Worm (Caenorhabditis elegans) whole organism, L3 larva: Measurements from ENCODE around the gene glod-4.

Experiments used
- R02D3.7 ChIP-seq: fragments of 150-350 bp; optimal IDR thresholded peaks from 2 replicates; lab custom pipeline; 2014; ENCODE audit warnings: missing biosample characterization, missing genetic modification characterization
- ZK546.5 ChIP-seq: sonication (generic microtip); optimal IDR thresholded peaks from 2 replicates; lab custom pipeline; 2017; ENCODE audit warnings: missing biosample characterization, missing genetic modification characterization
- aly-2 ChIP-seq: fragments of 150-350 bp; optimal IDR thresholded peaks from 2 replicates; lab custom pipeline; 2014; ENCODE audit warnings: missing biosample characterization, missing genetic modification characterization
- ama-1 ChIP-seq: fragments of 150-350 bp; optimal IDR thresholded peaks from 2 replicates; lab custom pipeline; 2018
- ceh-16 ChIP-seq: sonication (generic microtip); optimal IDR thresholded peaks from 2 replicates; lab custom pipeline; 2017; ENCODE audit warnings: missing biosample characterization, missing genetic modification characterization
- ceh-28 ChIP-seq: fragments of 150-350 bp; optimal IDR thresholded peaks from 2 replicates; lab custom pipeline; 2014; ENCODE audit warnings: missing biosample characterization, missing genetic modification reagents, missing genetic modification characterization
- ceh-82 ChIP-seq: fragments of 150-350 bp; optimal IDR thresholded peaks from 2 replicates; lab custom pipeline; 2014; ENCODE audit warnings: missing biosample characterization, missing genetic modification characterization
- ceh-9 ChIP-seq: sonication (generic microtip); optimal IDR thresholded peaks from 2 replicates; lab custom pipeline; 2018; ENCODE audit warnings: missing biosample characterization, missing genetic modification characterization
- daf-12 ChIP-seq: fragments of 150-350 bp; optimal IDR thresholded peaks from 2 replicates; lab custom pipeline; 2014; ENCODE audit warnings: missing biosample characterization, missing genetic modification reagents, missing genetic modification characterization
- egl-27 ChIP-seq: sonication (generic microtip); optimal IDR thresholded peaks from 4 replicates; lab custom pipeline; 2017; ENCODE audit warnings: missing biosample characterization, missing genetic modification reagents, missing genetic modification characterization
- egl-5 ChIP-seq: fragments of 150-350 bp; optimal IDR thresholded peaks from 2 replicates; lab custom pipeline; 2017; ENCODE audit warnings: missing biosample characterization, missing genetic modification reagents, missing genetic modification characterization, inconsistent platforms
- elt-1 ChIP-seq: fragments of 150-350 bp; optimal IDR thresholded peaks from 2 replicates; lab custom pipeline; 2014; ENCODE audit warnings: missing biosample characterization, missing genetic modification characterization
- elt-2 ChIP-seq: sonication (generic microtip); optimal IDR thresholded peaks from 2 replicates; lab custom pipeline; 2016; ENCODE audit warnings: missing genetic modification reagents, mild to moderate bottlenecking, missing genetic modification characterization, missing compliant biosample characterization
- elt-3 ChIP-seq, 3 experiments: fragments of 150-350 bp in 1 of 3; sonication (generic microtip) in 2 of 3; optimal IDR thresholded peaks; 2 replicates in 2 of 3; 4 replicates in 1 of 3; lab custom pipeline; 2014 to 2017; ENCODE audit warnings: missing biosample characterization in 3 of 3, missing genetic modification characterization in 3 of 3
- eor-1 ChIP-seq, 2 experiments: fragments of 150-350 bp; optimal IDR thresholded peaks; 2 replicates each; lab custom pipeline; 2014 to 2018; ENCODE audit warnings: missing biosample characterization in 2 of 2, missing genetic modification characterization in 2 of 2
- fkh-10 ChIP-seq: sonication (generic microtip); optimal IDR thresholded peaks from 2 replicates; lab custom pipeline; 2017; ENCODE audit warnings: missing biosample characterization, missing genetic modification reagents, missing genetic modification characterization
- fkh-2 ChIP-seq: fragments of 150-350 bp; optimal IDR thresholded peaks from 2 replicates; lab custom pipeline; 2014; ENCODE audit warnings: missing biosample characterization, missing genetic modification reagents, missing genetic modification characterization
- fos-1 ChIP-seq: fragments of 150-350 bp; optimal IDR thresholded peaks from 2 replicates; lab custom pipeline; 2014; ENCODE audit warnings: missing biosample characterization, missing genetic modification characterization
- hmg-11 ChIP-seq: sonication (generic microtip); optimal IDR thresholded peaks from 2 replicates; lab custom pipeline; 2016; ENCODE audit warnings: missing genetic modification characterization, missing compliant biosample characterization
- jun-1 ChIP-seq: fragments of 150-350 bp; optimal IDR thresholded peaks from 2 replicates; lab custom pipeline; 2014; ENCODE audit warnings: missing biosample characterization, missing genetic modification reagents, missing genetic modification characterization
- lin-15B ChIP-seq: fragments of 150-350 bp; optimal IDR thresholded peaks from 2 replicates; lab custom pipeline; 2014; ENCODE audit warnings: missing biosample characterization, missing genetic modification characterization
- lin-39 ChIP-seq: fragments of 150-350 bp; optimal IDR thresholded peaks from 2 replicates; lab custom pipeline; 2018; ENCODE audit warnings: missing biosample characterization, missing genetic modification reagents, missing genetic modification characterization
- lsy-12 ChIP-seq: sonication (generic microtip); optimal IDR thresholded peaks from 2 replicates; lab custom pipeline; 2016; ENCODE audit warnings: mild to moderate bottlenecking, missing genetic modification characterization, missing compliant biosample characterization
- mdl-1 ChIP-seq: fragments of 150-350 bp; optimal IDR thresholded peaks from 2 replicates; lab custom pipeline; 2014; ENCODE audit warnings: missing biosample characterization, missing genetic modification characterization
- mml-1 ChIP-seq: fragments of 150-350 bp; sonication (generic microtip); optimal IDR thresholded peaks from 3 replicates; lab custom pipeline; 2014; ENCODE audit warnings: missing biosample characterization, missing genetic modification characterization
- nfya-1 ChIP-seq: sonication (generic microtip); optimal IDR thresholded peaks from 2 replicates; lab custom pipeline; 2017; ENCODE audit warnings: missing genetic modification characterization, mild to moderate bottlenecking, missing compliant biosample characterization, antibody characterized with exemption, moderate library complexity; ENCODE audit not compliant: insufficient read depth
- nhr-11 ChIP-seq: fragments of 150-350 bp; optimal IDR thresholded peaks from 2 replicates; lab custom pipeline; 2014; ENCODE audit warnings: missing biosample characterization, missing genetic modification characterization
- nhr-12 ChIP-seq: fragments of 150-350 bp; optimal IDR thresholded peaks from 2 replicates; lab custom pipeline; 2014; ENCODE audit warnings: missing biosample characterization, missing genetic modification characterization
- nhr-23 ChIP-seq: fragments of 150-350 bp; optimal IDR thresholded peaks from 2 replicates; lab custom pipeline; 2014; ENCODE audit warnings: missing biosample characterization, missing genetic modification reagents, missing genetic modification characterization
- nhr-237 ChIP-seq: fragments of 150-350 bp; optimal IDR thresholded peaks from 2 replicates; lab custom pipeline; 2014; ENCODE audit warnings: missing biosample characterization, missing genetic modification characterization
- nhr-25 ChIP-seq: sonication (generic microtip); optimal IDR thresholded peaks from 2 replicates; lab custom pipeline; 2017; ENCODE audit warnings: missing biosample characterization, missing genetic modification characterization
- nhr-28 ChIP-seq: fragments of 150-350 bp; optimal IDR thresholded peaks from 2 replicates; lab custom pipeline; 2014; ENCODE audit warnings: missing biosample characterization, missing genetic modification characterization
- nhr-43 ChIP-seq: sonication (generic microtip); optimal IDR thresholded peaks from 2 replicates; lab custom pipeline; 2016; ENCODE audit warnings: mild to moderate bottlenecking, missing genetic modification characterization, missing compliant biosample characterization; ENCODE audit not compliant: poor library complexity, severe bottlenecking
- nhr-67 ChIP-seq: fragments of 150-350 bp; optimal IDR thresholded peaks from 2 replicates; lab custom pipeline; 2014; ENCODE audit warnings: missing biosample characterization, missing genetic modification characterization
- nhr-76 ChIP-seq: fragments of 150-350 bp; sonication (generic microtip); optimal IDR thresholded peaks from 5 replicates; lab custom pipeline; 2014; ENCODE audit warnings: missing biosample characterization, missing genetic modification characterization
- nhr-77 ChIP-seq: fragments of 150-350 bp; optimal IDR thresholded peaks from 2 replicates; lab custom pipeline; 2014; ENCODE audit warnings: missing biosample characterization, missing genetic modification characterization
- pha-4 ChIP-seq: fragments of 150-350 bp; optimal IDR thresholded peaks from 2 replicates; lab custom pipeline; 2014; ENCODE audit warnings: missing biosample characterization, missing genetic modification reagents, missing genetic modification characterization
- pqm-1 ChIP-seq: fragments of 150-350 bp; optimal IDR thresholded peaks from 2 replicates; lab custom pipeline; 2017; ENCODE audit warnings: missing biosample characterization, missing genetic modification characterization, inconsistent platforms
- sea-2 ChIP-seq: fragments of 150-350 bp; sonication (generic microtip); optimal IDR thresholded peaks from 4 replicates; lab custom pipeline; 2014; ENCODE audit warnings: missing biosample characterization, missing genetic modification reagents, missing genetic modification characterization
- skn-1 ChIP-seq: fragments of 150-350 bp; optimal IDR thresholded peaks from 2 replicates; lab custom pipeline; 2014; ENCODE audit warnings: missing biosample characterization, missing genetic modification characterization
- snpc-4 ChIP-seq: fragments of 150-350 bp; optimal IDR thresholded peaks from 2 replicates; lab custom pipeline; 2014; ENCODE audit warnings: missing biosample characterization, missing genetic modification characterization
- tbx-2 ChIP-seq: sonication (generic microtip); optimal IDR thresholded peaks from 2 replicates; lab custom pipeline; 2016; ENCODE audit warnings: mild to moderate bottlenecking, missing genetic modification characterization, missing compliant biosample characterization
- unc-39 ChIP-seq: sonication (generic microtip); optimal IDR thresholded peaks from 4 replicates; lab custom pipeline; 2017; ENCODE audit warnings: missing biosample characterization, missing genetic modification characterization
- unc-62 ChIP-seq: fragments of 150-350 bp; sonication (generic microtip); optimal IDR thresholded peaks from 4 replicates; lab custom pipeline; 2014; ENCODE audit warnings: missing biosample characterization, missing genetic modification reagents, missing genetic modification characterization
- zag-1 ChIP-seq: fragments of 150-350 bp; optimal IDR thresholded peaks from 2 replicates; lab custom pipeline; 2014; ENCODE audit warnings: missing biosample characterization, missing genetic modification characterization
- ztf-11 ChIP-seq: fragments of 150-350 bp; optimal IDR thresholded peaks from 2 replicates; lab custom pipeline; 2014; ENCODE audit warnings: missing biosample characterization, missing genetic modification characterization
- ztf-4 ChIP-seq: fragments of 150-350 bp; optimal IDR thresholded peaks from 2 replicates; lab custom pipeline; 2014; ENCODE audit warnings: missing biosample characterization, missing genetic modification characterization

The glod-4 gene

DNA sequence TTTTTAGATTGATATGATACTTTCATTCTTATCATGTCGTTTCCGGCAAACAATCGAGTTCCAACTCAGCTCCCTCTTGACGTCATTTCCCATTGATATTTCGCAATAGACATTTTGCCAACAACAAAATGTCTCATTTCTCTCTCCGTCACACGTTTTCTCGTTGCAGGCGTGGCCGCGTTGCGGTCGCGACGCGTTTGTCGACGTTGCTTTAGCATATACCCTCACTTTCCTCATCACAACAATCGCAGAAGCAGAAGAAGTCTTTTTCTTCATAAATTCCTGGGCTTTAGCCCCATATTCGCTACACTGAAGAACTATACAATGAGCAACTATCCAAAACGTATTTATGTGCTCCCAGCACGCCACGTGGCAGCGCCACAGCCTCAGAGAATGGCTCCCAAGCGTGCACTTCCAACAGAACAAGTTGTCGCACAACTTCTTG lies 40.3 kb downstream of the glod-4 start, which contains the start of gene xbp-1:
xbp-1 (plus strand) TSS at position 151 of the 445 bp plus-strand sequence.
- TF ChIP-seq nhr-11 (tag; lab: Kevin White, UChicago) (peak; percentile 73), lsy-12 (tag; lab: Kevin White, UChicago) (peak; percentile 81), jun-1 (tag; lab: Kevin White, UChicago) (peak; percentile 96), R02D3.7 (tag; lab: Kevin White, UChicago) (peak; percentile 64), daf-12 (tag; lab: Kevin White, UChicago) (no peak), pha-4 (peak; percentile 95), elt-2 (tag; lab: Kevin White, UChicago) (peak; percentile 98), snpc-4 (peak; percentile 76), fkh-2 (tag; lab: Kevin White, UChicago) (no peak), elt-3 (tag; optimal IDR thresholded peaks at IDR 0.05; lab: Kevin White, UChicago) (peak in 2 of 3 experiments; percentile 35 to 41), sea-2 (GFP tag; lab: Kevin White, UChicago) (peak; percentile 75), hmg-11 (tag; lab: Kevin White, UChicago) (peak; percentile 80), nhr-67 (tag; lab: Kevin White, UChicago) (no peak), ZK546.5 (tag; lab: Kevin White, UChicago) (no peak), ceh-82 (peak; percentile 45), ceh-16 (tag; lab: Kevin White, UChicago) (no peak), nhr-43 (tag; lab: Kevin White, UChicago) (peak; percentile 39), nhr-12 (tag; lab: Kevin White, UChicago) (no peak), nhr-28 (tag; lab: Kevin White, UChicago) (no peak), lin-15B (tag; lab: Kevin White, UChicago) (peak; percentile 84), nhr-77 (tag; lab: Kevin White, UChicago) (no peak), ztf-4 (tag; lab: Kevin White, UChicago) (no peak), nhr-237 (no peak), eor-1 (tag; optimal IDR thresholded peaks at IDR 0.05; lab: Kevin White, UChicago) (no peak), nhr-25 (tag; lab: Kevin White, UChicago) (peak; percentile 94), aly-2 (tag; lab: Kevin White, UChicago) (no peak), nhr-23 (tag; lab: Kevin White, UChicago) (peak; percentile 89), pqm-1 (peak; percentile 97), mdl-1 (peak; percentile 55), egl-27 (tag; lab: Kevin White, UChicago) (peak; percentile 86), ama-1 (lab: Kevin White, UChicago) (peak; percentile 88), unc-39 (tag; lab: Kevin White, UChicago) (no peak), zag-1 (tag; lab: Kevin White, UChicago) (no peak), mml-1 (tag; lab: Kevin White, UChicago) (no peak), ceh-28 (tag; lab: Kevin White, UChicago) (peak; percentile 75), lin-39 (tag; lab: Kevin White, UChicago) (peak; percentile 94), nhr-76 (tag; lab: Kevin White, UChicago) (no peak), nfya-1 (peak; percentile 94), ztf-11 (tag; lab: Kevin White, UChicago) (no peak), tbx-2 (tag; lab: Kevin White, UChicago) (peak; percentile 16), skn-1 (tag; lab: Kevin White, UChicago) (peak; percentile 88), fos-1 (tag; lab: Kevin White, UChicago) (peak; percentile 85), ceh-9 (tag; lab: Kevin White, UChicago) (no peak), egl-5 (peak; percentile 90), fkh-10 (GFP tag; lab: Kevin White, UChicago) (peak; percentile 66), elt-1 (tag; lab: Kevin White, UChicago) (no peak), unc-62 (peak; percentile 30)
